Worm (Caenorhabditis elegans) whole organism, L2 larva: ENCODE measurements around the gene unc-39.
A peak's percentile ranks its signal among the peaks of the same experiment; 100 is the strongest.

Experiments
- C34F6.9 ChIP-seq: fragments of 150-350 bp; optimal IDR thresholded peaks from 2 replicates; lab custom pipeline; 2014; ENCODE audit warnings: missing biosample characterization, missing genetic modification characterization
- F13H6.1 ChIP-seq: sonication (generic microtip); optimal IDR thresholded peaks from 2 replicates; lab custom pipeline; 2016; ENCODE audit warnings: missing genetic modification characterization, missing compliant biosample characterization
- R02D3.7 ChIP-seq: fragments of 150-350 bp; optimal IDR thresholded peaks from 2 replicates; lab custom pipeline; 2014; ENCODE audit warnings: missing biosample characterization, missing genetic modification characterization
- Y55F3AM.14 ChIP-seq: fragments of 200-800 bp; sonication (Bioruptor generic); optimal IDR thresholded peaks from 2 replicates; lab custom pipeline; 2018; ENCODE audit warnings: mild to moderate bottlenecking, missing genetic modification characterization, missing compliant biosample characterization
- ZK546.5 ChIP-seq: sonication (generic microtip); optimal IDR thresholded peaks from 2 replicates; lab custom pipeline; 2017; ENCODE audit warnings: missing biosample characterization, missing genetic modification characterization
- alr-1 ChIP-seq: fragments of 150-350 bp; optimal IDR thresholded peaks from 2 replicates; lab custom pipeline; 2014; ENCODE audit warnings: missing biosample characterization, missing genetic modification characterization
- aly-2 ChIP-seq: fragments of 150-350 bp; optimal IDR thresholded peaks from 2 replicates; lab custom pipeline; 2014; ENCODE audit warnings: missing biosample characterization, missing genetic modification characterization
- ama-1 ChIP-seq: fragments of 150-350 bp; optimal IDR thresholded peaks from 2 replicates; lab custom pipeline; 2018; ENCODE audit warnings: inconsistent platforms
- ceh-16 ChIP-seq: fragments of 150-350 bp; optimal IDR thresholded peaks from 2 replicates; lab custom pipeline; 2014; ENCODE audit warnings: missing biosample characterization, missing genetic modification characterization
- ceh-82 ChIP-seq: fragments of 150-350 bp; optimal IDR thresholded peaks from 2 replicates; lab custom pipeline; 2014; ENCODE audit warnings: missing biosample characterization, missing genetic modification characterization
- crh-2 ChIP-seq: sonication (generic microtip); optimal IDR thresholded peaks from 2 replicates; lab custom pipeline; 2017; ENCODE audit warnings: missing biosample characterization, missing genetic modification characterization
- dmd-4 ChIP-seq: sonication (generic microtip); optimal IDR thresholded peaks from 2 replicates; lab custom pipeline; 2017; ENCODE audit warnings: missing biosample characterization, missing genetic modification characterization
- egl-27 ChIP-seq: sonication (generic microtip); optimal IDR thresholded peaks from 3 replicates; lab custom pipeline; 2017; ENCODE audit warnings: missing biosample characterization, missing genetic modification reagents, missing genetic modification characterization
- elt-1 ChIP-seq: fragments of 150-350 bp; optimal IDR thresholded peaks from 2 replicates; lab custom pipeline; 2014; ENCODE audit warnings: missing biosample characterization, missing genetic modification characterization
- elt-3 ChIP-seq: sonication (generic microtip); optimal IDR thresholded peaks from 2 replicates; lab custom pipeline; 2017; ENCODE audit warnings: missing biosample characterization, missing genetic modification characterization
- fos-1 ChIP-seq: fragments of 150-350 bp; optimal IDR thresholded peaks from 2 replicates; lab custom pipeline; 2014; ENCODE audit warnings: missing biosample characterization, missing genetic modification characterization
- lin-11 ChIP-seq: fragments of 150-350 bp; sonication (generic microtip); optimal IDR thresholded peaks from 2 replicates; lab custom pipeline; 2014; ENCODE audit warnings: missing biosample characterization, missing genetic modification characterization, inconsistent platforms, mixed read lengths
- lin-13 ChIP-seq: fragments of 150-350 bp; optimal IDR thresholded peaks from 2 replicates; lab custom pipeline; 2014; ENCODE audit warnings: missing biosample characterization, missing genetic modification reagents, missing genetic modification characterization
- lsy-2 ChIP-seq, 2 experiments: fragments of 150-350 bp in 1 of 2; sonication (generic microtip) in 1 of 2; optimal IDR thresholded peaks; 2 replicates each; lab custom pipeline; 2014 to 2017; ENCODE audit warnings: missing biosample characterization in 2 of 2, missing genetic modification characterization in 2 of 2
- mab-5 ChIP-seq: fragments of 150-350 bp; optimal IDR thresholded peaks from 2 replicates; lab custom pipeline; 2014; ENCODE audit warnings: missing biosample characterization, missing genetic modification characterization
- mbf-1 ChIP-seq: sonication (generic microtip); optimal IDR thresholded peaks from 2 replicates; lab custom pipeline; 2017; ENCODE audit warnings: missing biosample characterization, missing genetic modification characterization
- nhr-10 ChIP-seq: sonication (generic microtip); optimal IDR thresholded peaks from 2 replicates; lab custom pipeline; 2017; ENCODE audit warnings: missing biosample characterization, missing genetic modification characterization
- nhr-11 ChIP-seq: fragments of 150-350 bp; optimal IDR thresholded peaks from 2 replicates; lab custom pipeline; 2014; ENCODE audit warnings: missing biosample characterization, missing genetic modification characterization
- nhr-12 ChIP-seq: fragments of 150-350 bp; optimal IDR thresholded peaks from 2 replicates; lab custom pipeline; 2014; ENCODE audit warnings: missing biosample characterization, missing genetic modification characterization
- nhr-129 ChIP-seq: fragments of 150-350 bp; optimal IDR thresholded peaks from 2 replicates; lab custom pipeline; 2014; ENCODE audit warnings: missing biosample characterization, missing genetic modification characterization
- nhr-21 ChIP-seq: fragments of 150-350 bp; optimal IDR thresholded peaks from 2 replicates; lab custom pipeline; 2014; ENCODE audit warnings: missing biosample characterization, missing genetic modification characterization
- nhr-23 ChIP-seq: fragments of 150-350 bp; optimal IDR thresholded peaks from 2 replicates; lab custom pipeline; 2014; ENCODE audit warnings: missing biosample characterization, missing genetic modification reagents, missing genetic modification characterization
- nhr-237 ChIP-seq: fragments of 150-350 bp; optimal IDR thresholded peaks from 2 replicates; lab custom pipeline; 2014; ENCODE audit warnings: missing biosample characterization, missing genetic modification characterization
- nhr-25 ChIP-seq: fragments of 150-350 bp; sonication (generic microtip); optimal IDR thresholded peaks from 3 replicates; lab custom pipeline; 2014; ENCODE audit warnings: missing biosample characterization, missing genetic modification characterization
- nhr-6 ChIP-seq: fragments of 150-350 bp; optimal IDR thresholded peaks from 2 replicates; lab custom pipeline; 2014; ENCODE audit warnings: missing biosample characterization, missing genetic modification characterization
- peb-1 ChIP-seq: fragments of 150-350 bp; optimal IDR thresholded peaks from 2 replicates; lab custom pipeline; 2014; ENCODE audit warnings: missing biosample characterization, missing genetic modification characterization
- sem-4 ChIP-seq: fragments of 150-350 bp; optimal IDR thresholded peaks from 2 replicates; lab custom pipeline; 2014; ENCODE audit warnings: missing biosample characterization, missing genetic modification reagents, missing genetic modification characterization
- skn-1 ChIP-seq: sonication (generic microtip); optimal IDR thresholded peaks from 2 replicates; lab custom pipeline; 2017; ENCODE audit warnings: missing biosample characterization, missing genetic modification characterization
- sma-3 ChIP-seq: sonication (generic microtip); optimal IDR thresholded peaks from 2 replicates; lab custom pipeline; 2016; ENCODE audit warnings: missing genetic modification reagents, missing genetic modification characterization, missing compliant biosample characterization
- sma-9 ChIP-seq, 2 experiments: fragments of 150-350 bp in 1 of 2; sonication (generic microtip) in 1 of 2; optimal IDR thresholded peaks; 2 replicates each; lab custom pipeline; 2014 to 2016; ENCODE audit warnings: missing genetic modification characterization in 2 of 2, mild to moderate bottlenecking in 1 of 2, missing biosample characterization in 1 of 2, missing compliant biosample characterization in 1 of 2, missing genetic modification reagents in 1 of 2, moderate library complexity in 1 of 2
- snpc-4 ChIP-seq: fragments of 150-350 bp; optimal IDR thresholded peaks from 2 replicates; lab custom pipeline; 2014; ENCODE audit warnings: missing biosample characterization, missing genetic modification characterization
- unc-39 ChIP-seq: fragments of 150-350 bp; optimal IDR thresholded peaks from 2 replicates; lab custom pipeline; 2014; ENCODE audit warnings: missing biosample characterization, missing genetic modification characterization
- unc-55 ChIP-seq: fragments of 150-350 bp; sonication (generic microtip); optimal IDR thresholded peaks from 3 replicates; lab custom pipeline; 2014; ENCODE audit warnings: missing biosample characterization, missing genetic modification reagents, missing genetic modification characterization
- unc-62 ChIP-seq: fragments of 150-350 bp; optimal IDR thresholded peaks from 2 replicates; lab custom pipeline; 2014; ENCODE audit warnings: missing biosample characterization, missing genetic modification reagents, missing genetic modification characterization
- ztf-1 ChIP-seq: fragments of 200-800 bp; sonication (Bioruptor generic); conservative IDR thresholded peaks from 2 replicates; pipeline ENCODE4 v1.3.6; 2022; ENCODE audit warnings: missing genetic modification characterization, missing compliant biosample characterization
- ztf-11 ChIP-seq: sonication (generic microtip); optimal IDR thresholded peaks from 2 replicates; lab custom pipeline; 2017; ENCODE audit warnings: missing biosample characterization, missing genetic modification characterization
- ztf-4 ChIP-seq: fragments of 150-350 bp; optimal IDR thresholded peaks from 2 replicates; lab custom pipeline; 2014; ENCODE audit warnings: missing biosample characterization, missing genetic modification characterization

The unc-39 gene

ce11 chrV:14422317-14422716, 49.4 kb downstream of the unc-39 start, which contains the start of gene pas-1:
pas-1 (minus strand) TSS chrV:14422618.
- TF ChIP-seq peb-1 (tag; lab: Kevin White, UChicago) (no peak), alr-1 (tag; lab: Kevin White, UChicago) (no peak), sma-9 (GFP tag; optimal IDR thresholded peaks at IDR 0.05; lab: Kevin White, UChicago) (no peak), sma-9 (tag; optimal IDR thresholded peaks at IDR 0.05; lab: Kevin White, UChicago) (no peak), ceh-82 (tag; lab: Kevin White, UChicago) (no peak), elt-3 (tag; lab: Kevin White, UChicago) (no peak), unc-39 (tag; lab: Kevin White, UChicago) (no peak), nhr-6 (no peak), mbf-1 (tag; lab: Kevin White, UChicago) (no peak), egl-27 (tag; lab: Kevin White, UChicago) (no peak), fos-1 (no peak), sem-4 (tag; lab: Kevin White, UChicago) (no peak), nhr-11 (tag; lab: Kevin White, UChicago) (no peak), elt-1 (tag; lab: Kevin White, UChicago) (no peak), dmd-4 (tag; lab: Kevin White, UChicago) (no peak), lin-13 (no peak), Y55F3AM.14 (GFP tag; lab: Kevin White, UChicago) (no peak), nhr-21 (tag; lab: Kevin White, UChicago) (no peak)

- TF ChIP-seq nhr-6 (no peak), C34F6.9 (tag; lab: Kevin White, UChicago) (peak; percentile 68), skn-1 (tag; lab: Kevin White, UChicago) (peak; percentile 84), ceh-16 (no peak), snpc-4 (tag; lab: Kevin White, UChicago) (no peak), sma-9 (GFP tag; optimal IDR thresholded peaks at IDR 0.05; lab: Kevin White, UChicago) (peak; percentile 43), sma-9 (tag; optimal IDR thresholded peaks at IDR 0.05; lab: Kevin White, UChicago) (no peak), lsy-2 (tag; optimal IDR thresholded peaks at IDR 0.05; lab: Kevin White, UChicago) (peak in 1 of 2 experiments; percentile 44), sma-3 (peak; percentile 30), unc-55 (peak; percentile 58), nhr-23 (no peak), nhr-129 (tag; lab: Kevin White, UChicago) (peak; percentile 59), crh-2 (tag; lab: Kevin White, UChicago) (peak; percentile 40), lin-11 (tag; lab: Kevin White, UChicago) (no peak), nhr-21 (tag; lab: Kevin White, UChicago) (no peak), F13H6.1 (tag; lab: Kevin White, UChicago) (peak; percentile 5), ztf-4 (tag; lab: Kevin White, UChicago) (no peak)
- TF ChIP-seq, all 48 proteins: peak for 9
Measured at ce11 chrV:14423268-14423667, 50.4 kb downstream of the unc-39 start, which contains the start of gene rpoa-12. rpoa-12 (minus strand) TSS chrV:14423304.

- TF ChIP-seq R02D3.7 (tag; lab: Kevin White, UChicago) (no peak), peb-1 (tag; lab: Kevin White, UChicago) (no peak), egl-27 (tag; lab: Kevin White, UChicago) (no peak), lin-11 (tag; lab: Kevin White, UChicago) (peak; percentile 38), aly-2 (tag; lab: Kevin White, UChicago) (no peak), elt-3 (tag; lab: Kevin White, UChicago) (no peak), alr-1 (tag; lab: Kevin White, UChicago) (no peak), sma-9 (GFP tag; optimal IDR thresholded peaks at IDR 0.05; lab: Kevin White, UChicago) (peak; percentile 47), sma-9 (tag; optimal IDR thresholded peaks at IDR 0.05; lab: Kevin White, UChicago) (no peak), nhr-129 (tag; lab: Kevin White, UChicago) (peak; percentile 46), mab-5 (tag; lab: Kevin White, UChicago) (no peak), nhr-25 (tag; lab: Kevin White, UChicago) (no peak), nhr-237 (tag; lab: Kevin White, UChicago) (no peak), ZK546.5 (tag; lab: Kevin White, UChicago) (no peak), C34F6.9 (tag; lab: Kevin White, UChicago) (peak; percentile 56), nhr-21 (tag; lab: Kevin White, UChicago) (no peak), F13H6.1 (tag; lab: Kevin White, UChicago) (peak; percentile 38), skn-1 (tag; lab: Kevin White, UChicago) (peak; percentile 62), unc-62 (GFP tag; lab: Kevin White, UChicago) (no peak), crh-2 (tag; lab: Kevin White, UChicago) (no peak), ztf-1 (no peak), unc-55 (peak; percentile 54), sma-3 (peak; percentile 28), elt-1 (tag; lab: Kevin White, UChicago) (no peak), fos-1 (no peak), snpc-4 (tag; lab: Kevin White, UChicago) (no peak), nhr-10 (tag; lab: Kevin White, UChicago) (no peak), lsy-2 (tag; optimal IDR thresholded peaks at IDR 0.05; lab: Kevin White, UChicago) (peak in 1 of 2 experiments; percentile 33), ztf-11 (tag; lab: Kevin White, UChicago) (no peak), ama-1 (no peak), nhr-12 (tag; lab: Kevin White, UChicago) (no peak)
Measured at ce11 chrV:14424958-14425492, 52.2 kb downstream of the unc-39 start, which contains the start of gene rrsr-1. rrsr-1 (minus strand) TSS chrV:14425008.
